Worm (Caenorhabditis elegans) whole organism, mixed stage, embryonic: ENCODE results near the gene fbxa-218.

Experiments used
- bed-3 ChIP-seq: fragments of 200-800 bp; sonication (Bioruptor generic); optimal IDR thresholded peaks from 3 replicates; lab custom pipeline; 2018; ENCODE audit warnings: mild to moderate bottlenecking, missing genetic modification characterization, moderate library complexity, missing compliant biosample characterization
- blmp-1 ChIP-seq: fragments of 150-350 bp; optimal IDR thresholded peaks from 2 replicates; lab custom pipeline; 2014; ENCODE audit warnings: missing biosample characterization, missing genetic modification characterization
- ceh-43 ChIP-seq: fragments of 200-800 bp; sonication (Bioruptor generic); optimal IDR thresholded peaks from 2 replicates; lab custom pipeline; 2018; ENCODE audit warnings: mild to moderate bottlenecking, missing genetic modification characterization, moderate library complexity, missing compliant biosample characterization
- ces-1 ChIP-seq: fragments of 150-350 bp; optimal IDR thresholded peaks from 2 replicates; lab custom pipeline; 2014; ENCODE audit warnings: missing biosample characterization, missing genetic modification reagents, missing genetic modification characterization
- cnd-1 ChIP-seq: fragments of 200-800 bp; sonication (Bioruptor generic); optimal IDR thresholded peaks from 2 replicates; lab custom pipeline; 2018; ENCODE audit warnings: mild to moderate bottlenecking, missing genetic modification characterization, missing compliant biosample characterization
- elt-1 ChIP-seq: sonication (generic microtip); optimal IDR thresholded peaks from 2 replicates; lab custom pipeline; 2017; ENCODE audit warnings: missing genetic modification characterization, mild to moderate bottlenecking, missing compliant biosample characterization, antibody characterized with exemption, moderate library complexity, borderline replicate concordance; ENCODE audit not compliant: insufficient read depth
- elt-3 ChIP-seq: fragments of 150-350 bp; optimal IDR thresholded peaks from 2 replicates; lab custom pipeline; 2014; ENCODE audit warnings: missing biosample characterization, missing genetic modification characterization
- flh-1 ChIP-seq: fragments of 200-800 bp; sonication (Bioruptor generic); optimal IDR thresholded peaks from 2 replicates; lab custom pipeline; 2018; ENCODE audit warnings: mild to moderate bottlenecking, missing genetic modification characterization, moderate library complexity, missing compliant biosample characterization
- ham-2 ChIP-seq: fragments of 200-800 bp; sonication (Bioruptor generic); optimal IDR thresholded peaks from 2 replicates; lab custom pipeline; 2018; ENCODE audit warnings: mild to moderate bottlenecking, missing genetic modification characterization, missing compliant biosample characterization
- hlh-1 ChIP-seq: fragments of 150-350 bp; optimal IDR thresholded peaks from 2 replicates; lab custom pipeline; 2014; ENCODE audit warnings: missing biosample characterization, missing genetic modification reagents, missing genetic modification characterization
- lin-13 ChIP-seq: fragments of 150-350 bp; optimal IDR thresholded peaks from 2 replicates; lab custom pipeline; 2014; ENCODE audit warnings: missing biosample characterization, missing genetic modification characterization
- lsy-2 ChIP-seq: fragments of 150-350 bp; optimal IDR thresholded peaks from 2 replicates; lab custom pipeline; 2014; ENCODE audit warnings: missing biosample characterization, missing genetic modification characterization
- mab-5 ChIP-seq: fragments of 150-350 bp; optimal IDR thresholded peaks from 2 replicates; lab custom pipeline; 2014; ENCODE audit warnings: missing biosample characterization, missing genetic modification characterization
- mep-1 ChIP-seq: fragments of 150-350 bp; optimal IDR thresholded peaks from 2 replicates; lab custom pipeline; 2017; ENCODE audit warnings: missing biosample characterization, missing genetic modification reagents, missing genetic modification characterization, inconsistent platforms
- nhr-12 ChIP-seq: fragments of 150-350 bp; optimal IDR thresholded peaks from 2 replicates; lab custom pipeline; 2014; ENCODE audit warnings: missing biosample characterization, missing genetic modification characterization
- nhr-2 ChIP-seq: fragments of 150-350 bp; optimal IDR thresholded peaks from 2 replicates; lab custom pipeline; 2014; ENCODE audit warnings: missing biosample characterization, missing genetic modification characterization
- nhr-28 ChIP-seq: fragments of 150-350 bp; optimal IDR thresholded peaks from 2 replicates; lab custom pipeline; 2014; ENCODE audit warnings: missing biosample characterization, missing genetic modification characterization
- nhr-76 ChIP-seq: sonication (generic microtip); optimal IDR thresholded peaks from 2 replicates; lab custom pipeline; 2017; ENCODE audit warnings: missing biosample characterization, missing genetic modification characterization
- pha-4 ChIP-seq: fragments of 150-350 bp; optimal IDR thresholded peaks from 2 replicates; lab custom pipeline; 2018; ENCODE audit warnings: missing biosample characterization, missing genetic modification reagents, missing genetic modification characterization
- sem-2 ChIP-seq: fragments of 200-800 bp; sonication (Bioruptor generic); optimal IDR thresholded peaks from 2 replicates; lab custom pipeline; 2018; ENCODE audit warnings: mild to moderate bottlenecking, missing genetic modification characterization, missing compliant biosample characterization
- tbx-8 ChIP-seq: fragments of 200-800 bp; sonication (Bioruptor generic); optimal IDR thresholded peaks from 2 replicates; lab custom pipeline; 2018; ENCODE audit warnings: mild to moderate bottlenecking, missing genetic modification characterization, moderate library complexity, missing compliant biosample characterization
- unc-39 ChIP-seq: fragments of 150-350 bp; optimal IDR thresholded peaks from 2 replicates; lab custom pipeline; 2014; ENCODE audit warnings: missing biosample characterization, missing genetic modification characterization
- unc-62 ChIP-seq: fragments of 150-350 bp; optimal IDR thresholded peaks from 2 replicates; lab custom pipeline; 2014; ENCODE audit warnings: missing biosample characterization, missing genetic modification reagents, missing genetic modification characterization
- ztf-11 ChIP-seq: fragments of 150-350 bp; optimal IDR thresholded peaks from 2 replicates; lab custom pipeline; 2014; ENCODE audit warnings: missing biosample characterization, missing genetic modification characterization

fbxa-218 gene

ce11 chrIII:12468869-12469268 is 32.6 kb downstream of the fbxa-218 start, which contains the start of gene Y49E10.29:
TSS of gene Y49E10.29 (plus strand) at chrIII:12469169.
- TF ChIP-seq mep-1 (no peak), tbx-8 (GFP tag; lab: Kevin White, UChicago) (no peak), ham-2 (GFP tag; lab: Kevin White, UChicago) (no peak), cnd-1 (tag; lab: Kevin White, UChicago) (no peak), elt-3 (no peak), hlh-1 (tag; lab: Kevin White, UChicago) (no peak), flh-1 (GFP tag; lab: Kevin White, UChicago) (no peak), pha-4 (no peak), nhr-76 (tag; lab: Kevin White, UChicago) (no peak), unc-62 (GFP tag; lab: Kevin White, UChicago) (no peak), mab-5 (tag; lab: Kevin White, UChicago) (no peak), unc-39 (tag; lab: Kevin White, UChicago) (no peak)

- TF ChIP-seq flh-1 (GFP tag; lab: Kevin White, UChicago), result no peak
- no peak for TF ChIP-seq nhr-28 (tag; lab: Kevin White, UChicago)
- no peak for TF ChIP-seq sem-2 (GFP tag; lab: Kevin White, UChicago)
- TF ChIP-seq unc-62 (GFP tag; lab: Kevin White, UChicago), result no peak
Observed at ce11 chrIII:12469800-12470199, 33.5 kb downstream of the fbxa-218 start.

- TF ChIP-seq bed-3 (GFP tag; lab: Kevin White, UChicago), result no peak
- no peak for TF ChIP-seq ztf-11
- TF ChIP-seq nhr-76 (tag; lab: Kevin White, UChicago), result no peak
- no peak for TF ChIP-seq flh-1 (GFP tag; lab: Kevin White, UChicago)
- TF ChIP-seq mab-5 (tag; lab: Kevin White, UChicago), result no peak
- TF ChIP-seq blmp-1, result no peak
- no peak for TF ChIP-seq elt-3
- no peak for TF ChIP-seq cnd-1 (tag; lab: Kevin White, UChicago)
- no peak for TF ChIP-seq tbx-8 (GFP tag; lab: Kevin White, UChicago)
- TF ChIP-seq lsy-2 (tag; lab: Kevin White, UChicago), result no peak
Observed at ce11 chrIII:12470589-12470988, 34.3 kb downstream of the fbxa-218 start.

- TF ChIP-seq ces-1 (GFP tag; lab: Kevin White, UChicago) (peak; percentile 58), bed-3 (GFP tag; lab: Kevin White, UChicago) (no peak)
Observed at ce11 chrIII:12472497-12472896, 36.2 kb downstream of the fbxa-218 start, which contains the start of gene cccp-1. TSS of gene cccp-1 (plus strand) at chrIII:12472873.

ce11 chrIII:12484432-12484831 is 48.1 kb downstream of the fbxa-218 start, which contains the start of gene arrd-16:
TSS of gene arrd-16 (plus strand) at chrIII:12484732.
- TF ChIP-seq ztf-11 (no peak), ces-1 (GFP tag; lab: Kevin White, UChicago) (no peak), elt-3 (no peak), nhr-12 (tag; lab: Kevin White, UChicago) (no peak), nhr-2 (tag; lab: Kevin White, UChicago) (no peak), ceh-43 (GFP tag; lab: Kevin White, UChicago) (no peak), lin-13 (tag; lab: Kevin White, UChicago) (no peak), elt-1 (tag; lab: Kevin White, UChicago) (no peak)
